Worm (Caenorhabditis elegans) whole organism, young adult: ENCODE data around the gene pix-1.

Experiments
- D2030.7 ChIP-seq: fragments of 200-800 bp; sonication (Bioruptor generic); IDR thresholded peaks from 2 replicates; pipeline ENCODE4 v1.3.6; 2022; ENCODE audit warnings: missing genetic modification reagents, missing genetic modification characterization, missing compliant biosample characterization
- F23B12.7 ChIP-seq: sonication (generic microtip); optimal IDR thresholded peaks from 2 replicates; lab custom pipeline; 2017; ENCODE audit warnings: missing genetic modification characterization, mild to moderate bottlenecking, missing compliant biosample characterization, antibody characterized with exemption, moderate library complexity; ENCODE audit not compliant: insufficient read depth
- F33H1.4 ChIP-seq: fragments of 200-800 bp; sonication (Bioruptor generic); IDR thresholded peaks from 2 replicates; pipeline ENCODE4 v1.3.6; 2022; ENCODE audit warnings: missing genetic modification reagents, missing genetic modification characterization, missing compliant biosample characterization
- F37B4.10 ChIP-seq: fragments of 200-800 bp; sonication (Bioruptor generic); IDR thresholded peaks from 2 replicates; pipeline ENCODE4 v1.3.6; 2022; ENCODE audit warnings: missing genetic modification characterization, missing compliant biosample characterization
- F39B2.1 ChIP-seq: fragments of 200-800 bp; sonication (Bioruptor generic); IDR thresholded peaks from 2 replicates; pipeline ENCODE4 v1.3.6; 2022; ENCODE audit warnings: missing genetic modification reagents, missing genetic modification characterization, missing compliant biosample characterization
- F55B11.4 ChIP-seq: sonication (generic microtip); optimal IDR thresholded peaks from 2 replicates; lab custom pipeline; 2016; ENCODE audit warnings: missing compliant biosample characterization, missing genetic modification characterization, borderline replicate concordance; ENCODE audit not compliant: insufficient read depth
- Y56A3A.18 ChIP-seq: fragments of 200-800 bp; sonication (Bioruptor generic); IDR thresholded peaks from 2 replicates; pipeline ENCODE4 v1.3.6; 2022; ENCODE audit warnings: missing genetic modification reagents, missing genetic modification characterization, missing compliant biosample characterization
- Y67H2A.10 ChIP-seq: fragments of 200-800 bp; sonication (Bioruptor generic); conservative IDR thresholded peaks from 2 replicates; pipeline ENCODE4 v1.3.6; 2022; ENCODE audit warnings: missing genetic modification reagents, missing genetic modification characterization, missing compliant biosample characterization
- ZK185.1 ChIP-seq: sonication (generic microtip); optimal IDR thresholded peaks from 2 replicates; lab custom pipeline; 2016; ENCODE audit warnings: mild to moderate bottlenecking, missing genetic modification characterization, missing compliant biosample characterization; ENCODE audit not compliant: poor library complexity, severe bottlenecking
- aptf-3 ChIP-seq: fragments of 200-800 bp; sonication (Bioruptor generic); IDR thresholded peaks from 2 replicates; pipeline ENCODE4 v1.3.6; 2022; ENCODE audit warnings: missing genetic modification characterization, missing compliant biosample characterization
- athp-1 ChIP-seq: sonication (generic microtip); optimal IDR thresholded peaks from 2 replicates; lab custom pipeline; 2017; ENCODE audit warnings: mild to moderate bottlenecking, missing genetic modification characterization, missing compliant biosample characterization
- attf-3 ChIP-seq: fragments of 200-800 bp; sonication (Bioruptor generic); conservative IDR thresholded peaks from 2 replicates; pipeline ENCODE4 v1.3.6; 2022; ENCODE audit warnings: missing genetic modification reagents, missing genetic modification characterization, missing compliant biosample characterization
- attf-5 ChIP-seq: fragments of 200-800 bp; sonication (Bioruptor generic); optimal IDR thresholded peaks from 2 replicates; lab custom pipeline; 2018; ENCODE audit warnings: mild to moderate bottlenecking, missing genetic modification characterization, missing compliant biosample characterization
- ceh-27 ChIP-seq: fragments of 200-800 bp; sonication (Bioruptor generic); optimal IDR thresholded peaks from 2 replicates; lab custom pipeline; 2018; ENCODE audit warnings: mild to moderate bottlenecking, missing genetic modification characterization, moderate library complexity, missing compliant biosample characterization
- dox-1 ChIP-seq: fragments of 200-800 bp; sonication (Bioruptor generic); IDR thresholded peaks from 2 replicates; pipeline ENCODE4 v1.3.6; 2022; ENCODE audit warnings: missing genetic modification reagents, missing genetic modification characterization, missing compliant biosample characterization
- egl-18 ChIP-seq: fragments of 200-800 bp; sonication (Bioruptor generic); IDR thresholded peaks from 2 replicates; pipeline ENCODE4 v1.3.6; 2022; ENCODE audit warnings: missing genetic modification reagents, missing genetic modification characterization, missing compliant biosample characterization
- egl-44 ChIP-seq: fragments of 200-800 bp; sonication (Bioruptor generic); IDR thresholded peaks from 2 replicates; pipeline ENCODE4 v1.3.6; 2022; ENCODE audit warnings: missing genetic modification reagents, missing genetic modification characterization, missing compliant biosample characterization
- fkh-3 ChIP-seq: sonication (generic microtip); optimal IDR thresholded peaks from 2 replicates; lab custom pipeline; 2016; ENCODE audit warnings: mild to moderate bottlenecking, missing genetic modification characterization, missing compliant biosample characterization
- hlh-12 ChIP-seq: sonication (generic microtip); optimal IDR thresholded peaks from 2 replicates; lab custom pipeline; 2016; ENCODE audit warnings: missing genetic modification characterization, missing compliant biosample characterization
- hmg-1.2 ChIP-seq: fragments of 200-800 bp; sonication (Bioruptor generic); IDR thresholded peaks from 2 replicates; pipeline ENCODE4 v1.3.6; 2022; ENCODE audit warnings: missing genetic modification reagents, missing genetic modification characterization, missing compliant biosample characterization
- hmg-20 ChIP-seq: fragments of 200-800 bp; sonication (Bioruptor generic); IDR thresholded peaks from 2 replicates; pipeline ENCODE4 v1.3.6; 2022; ENCODE audit warnings: missing genetic modification reagents, missing genetic modification characterization, missing compliant biosample characterization
- lin-35 ChIP-seq, 3 experiments: fragments of 150-350 bp in 2 of 3; sonication (generic microtip) in 1 of 3; optimal IDR thresholded peaks; 2 replicates each; lab custom pipeline; 2014 to 2018; ENCODE audit warnings: missing biosample characterization in 3 of 3, missing genetic modification characterization in 3 of 3, missing genetic modification reagents in 3 of 3
- lir-1 ChIP-seq: fragments of 200-800 bp; sonication (Bioruptor generic); conservative IDR thresholded peaks from 2 replicates; pipeline ENCODE4 v1.3.6; 2022; ENCODE audit warnings: missing genetic modification reagents, missing genetic modification characterization, missing compliant biosample characterization
- lsl-1 ChIP-seq: fragments of 200-800 bp; sonication (Bioruptor generic); optimal IDR thresholded peaks from 2 replicates; lab custom pipeline; 2018; ENCODE audit warnings: mild to moderate bottlenecking, missing genetic modification characterization, moderate library complexity, missing compliant biosample characterization
- madf-8 ChIP-seq: fragments of 200-800 bp; sonication (Bioruptor generic); conservative IDR thresholded peaks from 2 replicates; pipeline ENCODE4 v1.3.6; 2022; ENCODE audit warnings: missing genetic modification reagents, missing genetic modification characterization, missing compliant biosample characterization
- nhr-120 ChIP-seq: fragments of 200-800 bp; sonication (Bioruptor generic); IDR thresholded peaks from 2 replicates; pipeline ENCODE4 v1.3.6; 2022; ENCODE audit warnings: missing genetic modification characterization, missing compliant biosample characterization
- pbrm-1 ChIP-seq: fragments of 200-800 bp; sonication (Bioruptor generic); IDR thresholded peaks from 2 replicates; pipeline ENCODE4 v1.3.6; 2022; ENCODE audit warnings: missing genetic modification reagents, missing genetic modification characterization, missing compliant biosample characterization
- rcor-1 ChIP-seq: fragments of 200-800 bp; sonication (Bioruptor generic); IDR thresholded peaks from 2 replicates; pipeline ENCODE4 v1.3.6; 2022; ENCODE audit warnings: missing genetic modification reagents, missing genetic modification characterization, missing compliant biosample characterization
- snpc-3.4 ChIP-seq: sonication (generic microtip); optimal IDR thresholded peaks from 2 replicates; lab custom pipeline; 2017; ENCODE audit warnings: missing genetic modification characterization, mild to moderate bottlenecking, missing compliant biosample characterization, antibody characterized with exemption, moderate library complexity, missing genotype, missing genetic modification reagents
- snpc-4 ChIP-seq, 5 experiments: fragments of 150-350 bp in 1 of 5; sonication (generic microtip) in 4 of 5; optimal IDR thresholded peaks; 2 replicates each; lab custom pipeline; 2014 to 2018; ENCODE audit warnings: missing genetic modification characterization in 5 of 5, missing biosample characterization in 3 of 5, antibody characterized with exemption in 2 of 5, mild to moderate bottlenecking in 2 of 5, missing compliant biosample characterization in 2 of 5, missing genotype in 2 of 5, moderate library complexity in 2 of 5, missing genetic modification reagents in 1 of 5
- somi-1 ChIP-seq: fragments of 200-800 bp; sonication (Bioruptor generic); optimal IDR thresholded peaks from 2 replicates; lab custom pipeline; 2018; ENCODE audit warnings: mild to moderate bottlenecking, missing genetic modification characterization, missing compliant biosample characterization
- sptf-2 ChIP-seq: fragments of 200-800 bp; sonication (Bioruptor generic); optimal IDR thresholded peaks from 2 replicates; lab custom pipeline; 2018; ENCODE audit warnings: mild to moderate bottlenecking, missing genetic modification characterization, missing compliant biosample characterization
- tbp1 ChIP-seq: fragments of 200-800 bp; sonication (Bioruptor generic); optimal IDR thresholded peaks from 2 replicates; lab custom pipeline; 2018; ENCODE audit warnings: mild to moderate bottlenecking, missing genetic modification characterization, missing compliant biosample characterization
- unc-130 ChIP-seq: sonication (generic microtip); optimal IDR thresholded peaks from 2 replicates; lab custom pipeline; 2016; ENCODE audit warnings: missing genetic modification reagents, missing genetic modification characterization, missing compliant biosample characterization
- xnd-1 ChIP-seq: sonication (generic microtip); optimal IDR thresholded peaks from 2 replicates; lab custom pipeline; 2016; ENCODE audit warnings: missing genotype, missing genetic modification reagents, missing genetic modification characterization, missing compliant biosample characterization
- zfh-2 ChIP-seq: fragments of 200-800 bp; sonication (Bioruptor generic); conservative IDR thresholded peaks from 2 replicates; pipeline ENCODE4 v1.3.6; 2022; ENCODE audit warnings: missing genetic modification reagents, missing genetic modification characterization, missing compliant biosample characterization
- zim-3 ChIP-seq: sonication (generic microtip); optimal IDR thresholded peaks from 2 replicates; lab custom pipeline; 2017; ENCODE audit warnings: mild to moderate bottlenecking, missing genetic modification characterization, moderate library complexity, missing compliant biosample characterization
- ztf-25 ChIP-seq: fragments of 200-800 bp; sonication (Bioruptor generic); IDR thresholded peaks from 2 replicates; pipeline ENCODE4 v1.3.6; 2022; ENCODE audit warnings: missing genetic modification reagents, missing genetic modification characterization, missing compliant biosample characterization
- ztf-28 ChIP-seq: fragments of 200-800 bp; sonication (Bioruptor generic); IDR thresholded peaks from 2 replicates; pipeline ENCODE4 v1.3.6; 2022; ENCODE audit warnings: missing genetic modification reagents, missing genetic modification characterization, missing compliant biosample characterization

The pix-1 gene

DNA sequence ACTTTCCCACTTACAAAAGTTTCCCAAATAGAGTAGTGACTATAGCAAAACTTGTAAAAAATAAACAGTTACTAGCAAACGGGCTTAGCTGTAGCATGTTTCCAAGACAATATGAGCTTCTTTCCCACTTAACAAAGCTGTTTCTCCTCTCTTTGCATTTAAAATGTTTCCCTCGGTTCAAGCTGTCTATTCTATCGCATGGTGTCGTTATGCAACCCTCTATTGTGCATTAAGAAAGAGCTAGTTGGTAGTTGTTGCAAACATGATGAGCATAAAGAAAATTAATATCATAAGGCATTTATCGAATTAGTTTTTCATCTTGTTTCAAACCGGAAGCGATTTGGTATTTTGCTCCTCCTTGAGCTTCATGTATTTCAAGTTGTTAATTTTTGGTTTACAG lies 4.3 kb upstream of the pix-1 start, which contains the start of gene poml-1:
Gene poml-1 (minus strand): TSS at position 101 of the 400 bp plus-strand sequence.
- no peak for TF ChIP-seq nhr-120 (GFP tag; lab: Robert Waterston, UW)
- TF ChIP-seq F55B11.4 (tag; lab: Kevin White, UChicago): no peak
- TF ChIP-seq ztf-28 (GFP tag; lab: Robert Waterston, UW): no peak
- no peak for TF ChIP-seq F39B2.1
- no peak for TF ChIP-seq F37B4.10 (GFP tag; lab: Robert Waterston, UW)
- no peak for TF ChIP-seq hmg-20 (GFP tag; lab: Robert Waterston, UW)
- no peak for TF ChIP-seq hlh-12 (tag; lab: Kevin White, UChicago)
- no peak for TF ChIP-seq Y67H2A.10 (GFP tag; lab: Robert Waterston, UW)
- no peak for TF ChIP-seq attf-5 (GFP tag; lab: Kevin White, UChicago)
- no peak for TF ChIP-seq sptf-2 (GFP tag; lab: Kevin White, UChicago)
- no peak for TF ChIP-seq snpc-3.4 (tag; lab: Kevin White, UChicago)

DNA sequence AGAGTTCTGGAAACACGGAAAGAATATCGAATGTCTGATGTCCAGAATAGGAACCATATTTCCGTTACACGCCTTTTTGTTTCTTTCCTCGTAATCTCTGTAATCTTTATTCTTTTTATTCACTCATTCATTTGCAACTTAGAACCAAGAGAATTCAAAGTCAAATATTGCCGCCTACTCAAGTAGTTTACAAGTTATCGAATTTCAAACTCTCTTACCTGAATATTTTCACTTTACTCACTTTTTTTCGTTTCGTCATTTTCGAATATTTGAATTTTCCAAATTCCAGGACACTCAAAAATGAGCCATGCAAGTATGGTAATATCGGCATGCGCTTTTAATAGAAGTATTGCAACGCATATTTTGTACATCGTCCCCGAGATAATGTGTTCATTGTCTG lies 2.7 kb upstream of the pix-1 start, which contains the start of gene K11E4.6:
Gene K11E4.6 (plus strand): TSS at position 301 of the 400 bp plus-strand sequence.
- no peak for TF ChIP-seq lin-35 (GFP tag; optimal IDR thresholded peaks at IDR 0.05; lab: Kevin White, UChicago)
- no peak for TF ChIP-seq pbrm-1 (GFP tag; lab: Robert Waterston, UW)
- TF ChIP-seq F33H1.4 (GFP tag; lab: Robert Waterston, UW): no peak
- no peak for TF ChIP-seq madf-8 (GFP tag; lab: Robert Waterston, UW)
- no peak for TF ChIP-seq xnd-1 (tag; lab: Kevin White, UChicago)
- no peak for TF ChIP-seq zfh-2 (GFP tag; lab: Robert Waterston, UW)
- TF ChIP-seq egl-18 (GFP tag; lab: Robert Waterston, UW): no peak
- no peak for TF ChIP-seq rcor-1 (GFP tag; lab: Robert Waterston, UW)
- TF ChIP-seq snpc-4 (GFP tag; optimal IDR thresholded peaks at IDR 0.05; lab: Kevin White, UChicago): no peak
- TF ChIP-seq snpc-4 (tag; optimal IDR thresholded peaks at IDR 0.05; lab: Kevin White, UChicago): no peak

DNA sequence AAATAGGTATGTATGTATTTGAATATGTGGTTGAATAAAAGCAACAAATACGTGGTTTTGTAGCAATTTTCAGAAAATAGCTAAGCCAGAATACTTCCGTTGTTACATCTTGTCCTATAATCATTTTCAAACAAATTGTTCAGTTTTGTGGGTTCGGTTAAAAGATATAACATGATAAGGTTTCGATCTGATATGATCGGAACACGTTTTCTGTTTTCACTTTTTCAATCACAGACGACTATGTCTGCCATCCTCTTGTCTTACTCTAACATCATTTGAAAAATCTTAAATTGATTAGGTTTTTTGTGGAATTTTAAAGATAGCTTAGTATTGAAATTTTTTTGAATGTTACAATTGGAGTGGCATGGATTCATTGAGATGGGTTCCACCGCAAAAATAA lies 808 bp upstream of the pix-1 start:
- TF ChIP-seq F23B12.7 (tag; lab: Kevin White, UChicago): no peak
- TF ChIP-seq, all 124 proteins: peak for 0

DNA sequence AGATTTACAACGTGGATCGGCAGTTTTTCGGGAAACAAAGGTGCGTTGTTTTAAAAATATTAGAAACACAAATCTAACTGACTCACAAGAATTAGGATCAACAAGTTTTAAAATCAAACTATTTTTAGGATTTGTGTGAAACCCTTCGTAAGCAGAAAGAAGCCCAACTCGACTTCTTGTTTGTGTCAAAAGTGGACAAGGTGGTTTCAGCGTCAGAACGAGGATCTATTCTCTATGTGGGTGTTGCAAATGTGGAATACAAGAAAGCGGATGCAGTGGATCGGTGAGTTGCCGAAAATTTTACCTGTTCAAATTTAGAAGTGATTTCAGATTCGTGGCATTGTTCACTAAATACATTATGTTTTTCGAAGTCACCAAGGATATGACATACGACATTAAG lies 1.9 kb downstream of the pix-1 start:
- TF ChIP-seq snpc-3.4 (tag; lab: Kevin White, UChicago): no peak
- no peak for TF ChIP-seq D2030.7

DNA sequence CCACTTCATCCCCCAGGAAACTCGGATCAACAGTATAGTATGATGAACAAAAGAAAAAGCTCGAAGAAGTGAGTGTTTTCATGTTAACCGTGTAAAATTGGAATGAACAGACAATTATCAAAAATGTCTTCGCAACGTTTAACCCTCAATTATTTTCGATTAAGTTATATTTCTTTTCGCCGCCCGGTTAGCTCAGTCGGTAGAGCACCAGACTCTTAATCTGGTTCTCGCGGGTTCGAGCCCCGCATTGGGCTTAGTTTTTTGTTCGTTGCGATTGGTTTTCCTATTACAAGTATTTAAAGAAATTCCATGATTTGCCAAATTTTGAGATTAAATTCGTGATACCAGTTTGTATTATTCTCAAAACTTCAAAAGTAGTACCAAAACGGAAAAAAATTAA lies 2.6 kb downstream of the pix-1 start:
- TF ChIP-seq Y56A3A.18 (GFP tag; lab: Robert Waterston, UW) (peak; percentile 62; the same call in 1 of the 2 replicates), Y67H2A.10 (GFP tag; lab: Robert Waterston, UW) (no peak), lir-1 (GFP tag; lab: Robert Waterston, UW) (peak; percentile 43; the same call in 1 of the 2 replicates), lsl-1 (GFP tag; lab: Kevin White, UChicago) (no peak), madf-8 (GFP tag; lab: Robert Waterston, UW) (no peak), tbp1 (GFP tag; lab: Kevin White, UChicago) (peak; percentile 87), dox-1 (GFP tag; lab: Robert Waterston, UW) (no peak), egl-44 (GFP tag; lab: Robert Waterston, UW) (no peak), somi-1 (GFP tag; lab: Kevin White, UChicago) (no peak), zfh-2 (GFP tag; lab: Robert Waterston, UW) (no peak), hmg-1.2 (GFP tag; lab: Robert Waterston, UW) (peak; percentile 62), unc-130 (GFP tag; lab: Kevin White, UChicago) (no peak), ceh-27 (GFP tag; lab: Kevin White, UChicago) (no peak), F23B12.7 (tag; lab: Kevin White, UChicago) (no peak), hmg-20 (GFP tag; lab: Robert Waterston, UW) (no peak), ZK185.1 (tag; lab: Kevin White, UChicago) (peak; percentile 17), zim-3 (tag; lab: Kevin White, UChicago) (no peak), hlh-12 (tag; lab: Kevin White, UChicago) (no peak), F37B4.10 (GFP tag; lab: Robert Waterston, UW) (no peak), ztf-25 (GFP tag; lab: Robert Waterston, UW) (0 out of 2 replicates have a peak, but pooled peaks have one; percentile 8), fkh-3 (tag; lab: Kevin White, UChicago) (no peak), athp-1 (tag; lab: Kevin White, UChicago) (no peak), aptf-3 (GFP tag; lab: Robert Waterston, UW) (no peak), attf-3 (GFP tag; lab: Robert Waterston, UW) (no peak)
